Worm (Caenorhabditis elegans) whole organism, L4 larva: ENCODE measurements around the gene nta-1.

Experiments
- daf-19 ChIP-seq: fragments of 200-800 bp; sonication (Bioruptor generic); conservative IDR thresholded peaks from 2 replicates; pipeline ENCODE4 v1.3.6; 2022; ENCODE audit warnings: missing genetic modification characterization, missing compliant biosample characterization
- hmg-1.1 ChIP-seq: fragments of 200-800 bp; sonication (Bioruptor generic); IDR thresholded peaks from 2 replicates; pipeline ENCODE4 v1.3.6; 2022; ENCODE audit warnings: missing genetic modification reagents, missing genetic modification characterization, missing compliant biosample characterization
- lir-3 ChIP-seq: sonication (generic microtip); optimal IDR thresholded peaks from 2 replicates; lab custom pipeline; 2016; ENCODE audit warnings: mild to moderate bottlenecking, missing genetic modification characterization, missing compliant biosample characterization
- lsy-2 ChIP-seq, 2 experiments: fragments of 150-350 bp in 1 of 2; sonication (generic microtip) in 1 of 2; optimal IDR thresholded peaks; 2 replicates each; lab custom pipeline; 2014 to 2017; ENCODE audit warnings: missing biosample characterization in 2 of 2, missing genetic modification characterization in 2 of 2
- mdl-1 ChIP-seq, 2 experiments: fragments of 150-350 bp in 1 of 2; sonication (generic microtip) in 1 of 2; optimal IDR thresholded peaks; 2 replicates each; lab custom pipeline; 2014 to 2017; ENCODE audit warnings: missing biosample characterization in 2 of 2, missing genetic modification characterization in 2 of 2
- mep-1 ChIP-seq: fragments of 150-350 bp; sonication (generic microtip); optimal IDR thresholded peaks from 3 replicates; lab custom pipeline; 2014; ENCODE audit warnings: missing biosample characterization, missing genetic modification characterization
- nhr-11 ChIP-seq: fragments of 150-350 bp; optimal IDR thresholded peaks from 2 replicates; lab custom pipeline; 2014; ENCODE audit warnings: missing biosample characterization, missing genetic modification characterization
- nhr-237 ChIP-seq: sonication (generic microtip); optimal IDR thresholded peaks from 2 replicates; lab custom pipeline; 2017; ENCODE audit warnings: missing biosample characterization, missing genetic modification characterization
- pqm-1 ChIP-seq: sonication (generic microtip); optimal IDR thresholded peaks from 2 replicates; lab custom pipeline; 2017; ENCODE audit warnings: missing biosample characterization, missing genetic modification characterization
- spr-3 ChIP-seq: fragments of 200-800 bp; sonication (Bioruptor generic); optimal IDR thresholded peaks from 2 replicates; lab custom pipeline; 2018; ENCODE audit warnings: mild to moderate bottlenecking, missing genetic modification characterization, missing compliant biosample characterization
- unc-62 ChIP-seq, 3 experiments: fragments of 150-350 bp in 1 of 3; sonication (generic microtip); optimal IDR thresholded peaks in 2 of 3; peaks in 1 of 3; 1 replicate in 1 of 3; 2 replicates in 2 of 3; lab custom pipeline; 2014 to 2017; ENCODE audit warnings: missing biosample characterization in 3 of 3, missing genetic modification characterization in 3 of 3, missing genetic modification reagents in 3 of 3, missing genotype in 1 of 3

DNA sequence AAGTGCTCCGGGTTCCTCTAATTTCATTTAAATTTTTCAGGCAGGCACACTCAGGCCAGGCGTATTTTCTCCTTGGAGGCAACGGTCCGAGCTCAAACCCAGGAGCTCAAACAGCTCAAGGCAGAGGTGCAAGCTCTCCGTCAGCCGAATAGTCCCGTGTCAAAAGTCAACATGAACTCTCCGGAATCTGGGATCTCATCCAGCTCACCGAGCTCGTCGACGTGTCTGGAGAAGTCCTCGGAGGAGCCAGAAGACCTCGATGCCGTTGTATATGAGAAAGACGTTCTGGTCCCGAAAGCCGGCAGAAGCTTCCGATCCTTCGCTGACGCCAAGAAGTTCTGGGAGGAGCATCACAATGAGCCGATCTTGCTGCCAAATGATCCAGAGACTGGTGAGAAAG, 42.1 kb upstream of the nta-1 start:
- TF ChIP-seq unc-62 (GFP tag; optimal IDR thresholded peaks at IDR 0.05 in 1 of 2; lab: Kevin White, UChicago) (no peak), unc-62 (tag; optimal IDR thresholded peaks at IDR 0.05; lab: Kevin White, UChicago) (no peak), mep-1 (tag; lab: Kevin White, UChicago) (no peak), daf-19 (GFP tag; lab: Robert Waterston, UW) (no peak), nhr-11 (no peak), lir-3 (no peak), pqm-1 (no peak), nhr-237 (tag; lab: Kevin White, UChicago) (no peak), spr-3 (GFP tag; lab: Kevin White, UChicago) (no peak), lsy-2 (tag; optimal IDR thresholded peaks at IDR 0.05; lab: Kevin White, UChicago) (no peak), hmg-1.1 (no peak), mdl-1 (tag; optimal IDR thresholded peaks at IDR 0.05; lab: Kevin White, UChicago) (no peak)
